Fruit fly (Drosophila melanogaster) whole organism, embryonic: ENCODE results near the gene CG7963.

ENCODE experiments used
- Adf1 ChIP-seq: fragments of 200-800 bp; sonication (Bioruptor generic); IDR thresholded peaks from 2 replicates; pipeline ENCODE4 v1.3.6; 2022; ENCODE audit warnings: missing biosample characterization, missing genetic modification characterization
- Aef1 ChIP-seq: fragments of 200-800 bp; sonication (Bioruptor generic); IDR thresholded peaks from 3 replicates; pipeline ENCODE4 v1.3.6; 2022; ENCODE audit warnings: missing biosample characterization, missing genetic modification characterization
- Asciz ChIP-seq: fragments of 200-800 bp; sonication (Bioruptor generic); optimal IDR thresholded peaks from 2 replicates; lab custom pipeline; 2017; ENCODE audit warnings: missing biosample characterization, mild to moderate bottlenecking, missing genetic modification characterization, missing genetic modification reagents
- Blimp-1 ChIP-seq: fragments of 200-800 bp; sonication (Bioruptor generic); optimal IDR thresholded peaks from 3 replicates; lab custom pipeline; 2018; ENCODE audit warnings: missing biosample characterization, missing genetic modification characterization, mild to moderate bottlenecking, moderate library complexity, missing genetic modification reagents
- CG1024 ChIP-seq: fragments of 200-800 bp; sonication (Bioruptor generic); IDR thresholded peaks from 2 replicates; pipeline ENCODE4 v1.3.6; 2022; ENCODE audit warnings: missing biosample characterization, missing genetic modification characterization
- CG11093 ChIP-seq: fragments of 200-800 bp; sonication (Bioruptor generic); IDR thresholded peaks from 3 replicates; pipeline ENCODE4 v1.3.6; 2022; ENCODE audit warnings: missing biosample characterization, missing genetic modification characterization
- CG11560 ChIP-seq: fragments of 200-800 bp; sonication (Bioruptor generic); IDR thresholded peaks from 3 replicates; pipeline ENCODE4 v1.3.6; 2022; ENCODE audit warnings: missing biosample characterization, missing genetic modification characterization
- CG12104 ChIP-seq: fragments of 200-800 bp; sonication (Bioruptor generic); optimal IDR thresholded peaks from 3 replicates; lab custom pipeline; 2016; ENCODE audit warnings: missing biosample characterization, missing genetic modification characterization
- CG12299 ChIP-seq: fragments of 200-800 bp; sonication (Bioruptor generic); optimal IDR thresholded peaks from 2 replicates; lab custom pipeline; 2018; ENCODE audit warnings: missing biosample characterization, mild to moderate bottlenecking, missing genetic modification characterization
- CG13123 ChIP-seq: fragments of 200-800 bp; sonication (Bioruptor generic); optimal IDR thresholded peaks from 2 replicates; lab custom pipeline; 2016; ENCODE audit warnings: missing biosample characterization, missing genetic modification characterization
- CG13624 ChIP-seq: fragments of 200-800 bp; sonication (Bioruptor generic); optimal IDR thresholded peaks from 2 replicates; lab custom pipeline; 2016; ENCODE audit warnings: missing biosample characterization, missing genetic modification characterization
- CG14014 ChIP-seq: fragments of 200-800 bp; sonication (Bioruptor generic); IDR thresholded peaks from 2 replicates; pipeline ENCODE4 v1.3.6; 2022; ENCODE audit warnings: missing biosample characterization, missing genetic modification characterization
- CG14965 ChIP-seq: fragments of 200-800 bp; sonication (Bioruptor generic); optimal IDR thresholded peaks from 2 replicates; lab custom pipeline; 2016; ENCODE audit warnings: missing biosample characterization, missing genetic modification characterization, borderline replicate concordance
- CG17802 ChIP-seq: fragments of 200-800 bp; sonication (Bioruptor generic); optimal IDR thresholded peaks from 2 replicates; lab custom pipeline; 2018; ENCODE audit warnings: missing biosample characterization, mild to moderate bottlenecking, missing genetic modification characterization, moderate library complexity
- CG1832 ChIP-seq: fragments of 200-800 bp; sonication (Bioruptor generic); optimal IDR thresholded peaks from 2 replicates; lab custom pipeline; 2017; ENCODE audit warnings: missing biosample characterization, mild to moderate bottlenecking, missing genetic modification characterization, inconsistent platforms
- CG18619 ChIP-seq: fragments of 200-800 bp; sonication (Bioruptor generic); optimal IDR thresholded peaks from 3 replicates; lab custom pipeline; 2017; ENCODE audit warnings: missing biosample characterization, mild to moderate bottlenecking, missing genetic modification characterization
- CG30431 ChIP-seq: fragments of 200-800 bp; sonication (Bioruptor generic); optimal IDR thresholded peaks from 2 replicates; lab custom pipeline; 2017; ENCODE audit warnings: missing biosample characterization, missing genetic modification characterization
- CG3163 ChIP-seq: fragments of 200-800 bp; sonication (Bioruptor generic); optimal IDR thresholded peaks from 3 replicates; lab custom pipeline; 2016; ENCODE audit warnings: missing biosample characterization, missing genetic modification characterization
- CG3838 ChIP-seq: fragments of 200-800 bp; sonication (Bioruptor generic); optimal IDR thresholded peaks from 3 replicates; lab custom pipeline; 2016; ENCODE audit warnings: missing biosample characterization, missing genetic modification characterization
- CG42726 ChIP-seq: fragments of 200-800 bp; sonication (Bioruptor generic); IDR thresholded peaks from 2 replicates; pipeline ENCODE4 v1.3.6; 2022; ENCODE audit warnings: missing biosample characterization, missing genetic modification characterization; ENCODE audit not compliant: partially characterized antibody
- CG4282 ChIP-seq: fragments of 200-800 bp; sonication (Bioruptor generic); optimal IDR thresholded peaks from 2 replicates; lab custom pipeline; 2016; ENCODE audit warnings: missing biosample characterization, missing genetic modification characterization
- CG4328 ChIP-seq: fragments of 200-800 bp; sonication (Bioruptor generic); optimal IDR thresholded peaks from 3 replicates; lab custom pipeline; 2017; ENCODE audit warnings: missing biosample characterization, missing genetic modification reagents, missing genetic modification characterization
- CG4360 ChIP-seq: fragments of 200-800 bp; sonication (Bioruptor generic); IDR thresholded peaks from 2 replicates; pipeline ENCODE4 v1.3.6; 2022; ENCODE audit warnings: missing biosample characterization, missing genetic modification characterization
- CG6175 ChIP-seq: fragments of 200-800 bp; sonication (Bioruptor generic); IDR thresholded peaks from 3 replicates; pipeline ENCODE4 v1.3.6; 2022; ENCODE audit warnings: missing biosample characterization, missing genetic modification characterization
- CG6813 ChIP-seq: fragments of 200-800 bp; sonication (Bioruptor generic); optimal IDR thresholded peaks from 2 replicates; lab custom pipeline; 2017; ENCODE audit warnings: missing biosample characterization, missing genetic modification characterization, mild to moderate bottlenecking, moderate library complexity, missing genetic modification reagents
- CG7357 ChIP-seq: fragments of 200-800 bp; sonication (Bioruptor generic); IDR thresholded peaks from 3 replicates; pipeline ENCODE4 v1.3.6; 2022; ENCODE audit warnings: missing biosample characterization, missing genetic modification characterization
- CG7839 ChIP-seq: fragments of 200-800 bp; sonication (Bioruptor generic); optimal IDR thresholded peaks from 3 replicates; lab custom pipeline; 2018; ENCODE audit warnings: missing biosample characterization, mild to moderate bottlenecking, missing genetic modification characterization, moderate library complexity
- CTCF ChIP-seq: fragments of 200-800 bp; sonication (Bioruptor generic); optimal IDR thresholded peaks from 2 replicates; lab custom pipeline; 2017; ENCODE audit warnings: missing biosample characterization, mild to moderate bottlenecking, missing genetic modification characterization, moderate library complexity
- D19B ChIP-seq: fragments of 200-800 bp; sonication (Bioruptor generic); optimal IDR thresholded peaks from 2 replicates; lab custom pipeline; 2017; ENCODE audit warnings: missing biosample characterization, mild to moderate bottlenecking, missing genetic modification characterization
- Dek ChIP-seq: fragments of 200-800 bp; sonication (Bioruptor generic); optimal IDR thresholded peaks from 3 replicates; lab custom pipeline; 2019; ENCODE audit warnings: missing biosample characterization, mild to moderate bottlenecking, missing genetic modification characterization, moderate library complexity
- HLH3B ChIP-seq: fragments of 200-800 bp; sonication (Bioruptor generic); IDR thresholded peaks from 2 replicates; pipeline ENCODE4 v1.3.6; 2022; ENCODE audit warnings: missing biosample characterization, missing genetic modification characterization
- Lim3 ChIP-seq: fragments of 200-800 bp; sonication (Bioruptor generic); IDR thresholded peaks from 2 replicates; pipeline ENCODE4 v1.3.6; 2022; ENCODE audit warnings: missing biosample characterization, missing genetic modification characterization
- MTF-1 ChIP-seq: fragments of 200-800 bp; sonication (Bioruptor generic); optimal IDR thresholded peaks from 2 replicates; lab custom pipeline; 2018; ENCODE audit warnings: missing biosample characterization, mild to moderate bottlenecking, missing genetic modification characterization, borderline replicate concordance
- Mes4 ChIP-seq: fragments of 200-800 bp; sonication (Bioruptor generic); optimal IDR thresholded peaks from 2 replicates; lab custom pipeline; 2016; ENCODE audit warnings: missing biosample characterization, missing genetic modification characterization
- Taf1 ChIP-seq: fragments of 200-800 bp; sonication (Bioruptor generic); IDR thresholded peaks from 2 replicates; pipeline ENCODE4 v1.3.6; 2022; ENCODE audit warnings: missing biosample characterization, missing genetic modification characterization
- ab ChIP-seq: fragments of 200-800 bp; sonication (Bioruptor generic); optimal IDR thresholded peaks from 2 replicates; lab custom pipeline; 2016; ENCODE audit warnings: missing biosample characterization, missing genetic modification characterization
- bigmax ChIP-seq: fragments of 200-800 bp; sonication (Bioruptor generic); optimal IDR thresholded peaks from 2 replicates; lab custom pipeline; 2018; ENCODE audit warnings: missing biosample characterization, mild to moderate bottlenecking, missing genetic modification characterization
- croc ChIP-seq: fragments of 200-800 bp; sonication (Bioruptor generic); conservative IDR thresholded peaks from 3 replicates; pipeline ENCODE4 v1.3.6; 2022; ENCODE audit warnings: missing biosample characterization, missing genetic modification characterization
- dan ChIP-seq: fragments of 200-800 bp; sonication (Bioruptor generic); IDR thresholded peaks from 2 replicates; pipeline ENCODE4 v1.3.6; 2022; ENCODE audit warnings: missing biosample characterization, missing genetic modification characterization
- dpn ChIP-seq, 2 experiments: fragments of 200-800 bp; sonication (Bioruptor generic); optimal IDR thresholded peaks; 3 replicates each; lab custom pipeline; 2016; ENCODE audit warnings: missing biosample characterization in 2 of 2, missing genetic modification characterization in 2 of 2
- dysf ChIP-seq: fragments of 200-800 bp; sonication (Bioruptor generic); IDR thresholded peaks from 3 replicates; pipeline ENCODE4 v1.3.6; 2022; ENCODE audit warnings: missing biosample characterization, missing genetic modification characterization
- esg ChIP-seq: fragments of 200-800 bp; sonication (Bioruptor generic); conservative IDR thresholded peaks from 2 replicates; pipeline ENCODE4 v1.3.6; 2022; ENCODE audit warnings: missing biosample characterization, missing genetic modification characterization
- gce ChIP-seq: fragments of 200-800 bp; sonication (Bioruptor generic); IDR thresholded peaks from 3 replicates; pipeline ENCODE4 v1.3.6; 2022; ENCODE audit warnings: missing biosample characterization, missing genetic modification characterization
- gfzf ChIP-seq: fragments of 200-800 bp; sonication (Bioruptor generic); optimal IDR thresholded peaks from 2 replicates; lab custom pipeline; 2016; ENCODE audit warnings: missing biosample characterization, mild to moderate bottlenecking, missing genetic modification characterization, moderate library complexity
- grn ChIP-seq: fragments of 200-800 bp; sonication (Bioruptor generic); optimal IDR thresholded peaks from 3 replicates; lab custom pipeline; 2017; ENCODE audit warnings: missing biosample characterization, missing genetic modification characterization
- gt ChIP-seq: fragments of 200-800 bp; sonication (Bioruptor generic); IDR thresholded peaks from 2 replicates; pipeline ENCODE4 v1.3.6; 2022; ENCODE audit warnings: missing biosample characterization, missing genetic modification characterization
- hth ChIP-seq: fragments of >200 bp; optimal IDR thresholded peaks from 2 replicates; lab custom pipeline; 2017; ENCODE audit warnings: inconsistent platforms
- luna ChIP-seq: fragments of 200-800 bp; sonication (Bioruptor generic); optimal IDR thresholded peaks from 2 replicates; lab custom pipeline; 2016; ENCODE audit warnings: missing biosample characterization, missing genetic modification characterization
- pzg ChIP-seq: fragments of 200-800 bp; sonication (Bioruptor generic); optimal IDR thresholded peaks from 3 replicates; lab custom pipeline; 2018; ENCODE audit warnings: missing biosample characterization, mild to moderate bottlenecking, missing genetic modification characterization, moderate library complexity
- rib ChIP-seq: fragments of 200-800 bp; sonication (Bioruptor generic); IDR thresholded peaks from 2 replicates; pipeline ENCODE4 v1.3.6; 2022; ENCODE audit warnings: missing biosample characterization, missing genetic modification characterization
- slou ChIP-seq: fragments of 200-800 bp; sonication (Bioruptor generic); optimal IDR thresholded peaks from 3 replicates; lab custom pipeline; 2016; ENCODE audit warnings: missing biosample characterization, missing genetic modification characterization
- zen ChIP-seq: fragments of 200-800 bp; sonication (Bioruptor generic); optimal IDR thresholded peaks from 3 replicates; lab custom pipeline; 2018; ENCODE audit warnings: missing biosample characterization, mild to moderate bottlenecking, missing genetic modification characterization, moderate library complexity

Gene CG7963

dm6 chr3R:8354458-8354857 is 8.2 kb upstream of the CG7963 start (continued):
- TF ChIP-seq CG18619 (GFP tag; lab: Kevin White, UChicago), result peak; percentile 33
- TF ChIP-seq CG3163 (GFP tag; lab: Kevin White, UChicago), result no peak
- TF ChIP-seq CG14965 (GFP tag; lab: Kevin White, UChicago), result no peak
- 0 out of 2 replicates have a peak, but pooled peaks have one; percentile 16 for TF ChIP-seq CG1024 (GFP tag; lab: Robert Waterston, UW)
- TF ChIP-seq HLH3B (GFP tag; lab: Robert Waterston, UW), result peak; percentile 62
- no peak for TF ChIP-seq CG3838 (GFP tag; lab: Kevin White, UChicago)
- no peak for TF ChIP-seq zen (tag; lab: Kevin White, UChicago)
- TF ChIP-seq D19B, result no peak
- peak; percentile 21 for TF ChIP-seq MTF-1 (GFP tag; lab: Kevin White, UChicago)
- TF ChIP-seq hth (lab: Kevin White, UChicago), result no peak
- peak; percentile 55; the same call in 2 of the 3 replicates for TF ChIP-seq Aef1 (GFP tag; lab: Robert Waterston, UW)
- TF ChIP-seq CG4328 (GFP tag; lab: Kevin White, UChicago), result no peak
- no peak for TF ChIP-seq CG11560 (tag; lab: Robert Waterston, UW)
- TF ChIP-seq gfzf, result no peak
- no peak for TF ChIP-seq CG12299 (tag; lab: Kevin White, UChicago)
- 0 out of 2 replicates have a peak, but pooled peaks have one; percentile 10 for TF ChIP-seq CG4360 (GFP tag; lab: Robert Waterston, UW)
- TF ChIP-seq gt, result no peak
- TF ChIP-seq gce (GFP tag; lab: Robert Waterston, UW), result peak; percentile 69; the same call in 2 of the 3 replicates
- no peak; the same call in 1 of the 2 replicates for TF ChIP-seq Adf1 (GFP tag; lab: Robert Waterston, UW)
- peak; percentile 46; the same call in 2 of the 3 replicates for TF ChIP-seq CG11093
- TF ChIP-seq CG13123 (GFP tag; lab: Kevin White, UChicago), result no peak
- no peak for TF ChIP-seq croc
- TF ChIP-seq CG1832 (GFP tag; lab: Kevin White, UChicago), result no peak
- TF ChIP-seq CG7357 (GFP tag; lab: Robert Waterston, UW), result no peak
- no peak for TF ChIP-seq CG42726
- no peak for TF ChIP-seq CG4282
- TF ChIP-seq Dek (tag; lab: Kevin White, UChicago), result peak; percentile 2
- no peak for TF ChIP-seq CG17802
- TF ChIP-seq CG13624 (GFP tag; lab: Kevin White, UChicago), result no peak
- TF ChIP-seq ab (GFP tag; lab: Kevin White, UChicago), result no peak
- TF ChIP-seq rib (GFP tag; lab: Robert Waterston, UW), result no peak
- TF ChIP-seq Blimp-1 (GFP tag; lab: Kevin White, UChicago), result peak; percentile 15
- TF ChIP-seq CG6175 (GFP tag; lab: Robert Waterston, UW), result peak; percentile 38; the same call in 2 of the 3 replicates
- TF ChIP-seq CG7839, result peak; percentile 57
- TF ChIP-seq bigmax (GFP tag; lab: Kevin White, UChicago), result no peak
- TF ChIP-seq CTCF (GFP tag; lab: Kevin White, UChicago), result no peak
- TF ChIP-seq Taf1 (GFP tag; lab: Robert Waterston, UW), result no peak
- no peak for TF ChIP-seq Lim3 (GFP tag; lab: Robert Waterston, UW)
- TF ChIP-seq luna (GFP tag; lab: Kevin White, UChicago), result no peak
- no peak for TF ChIP-seq CG12104 (GFP tag; lab: Kevin White, UChicago)
- TF ChIP-seq CG14014 (GFP tag; lab: Robert Waterston, UW), result peak; percentile 59; the same call in 1 of the 2 replicates
- no peak for TF ChIP-seq slou (GFP tag; lab: Kevin White, UChicago)
- no peak for TF ChIP-seq dan
- no peak for TF ChIP-seq CG30431 (GFP tag; lab: Kevin White, UChicago)
- TF ChIP-seq Mes4, result no peak
- TF ChIP-seq pzg (GFP tag; lab: Kevin White, UChicago), result no peak
- TF ChIP-seq CG6813 (GFP tag; lab: Kevin White, UChicago), result no peak
- peak in 1 of 2 experiments; percentile 31 for TF ChIP-seq dpn (GFP tag; optimal IDR thresholded peaks at IDR 0.05; lab: Kevin White, UChicago)
- no peak for TF ChIP-seq Asciz (GFP tag; lab: Kevin White, UChicago)
- TF ChIP-seq dysf (GFP tag; lab: Robert Waterston, UW), result peak; percentile 76
- TF ChIP-seq grn (GFP tag; lab: Kevin White, UChicago), result no peak
- 0 out of 2 replicates have a peak, but pooled peaks have one; percentile 25 for TF ChIP-seq esg (GFP tag; lab: Robert Waterston, UW)
